Fruit fly (Drosophila melanogaster) Kc167 (cell line): Measurements from ENCODE around the gene Polr3F.

Experiments
- Myc ChIP-seq: fragments of >200 bp; optimal IDR thresholded peaks from 2 replicates; lab custom pipeline; 2017; ENCODE audit warnings: missing external identifiers
- Sin3A ChIP-seq: fragments of >200 bp; optimal IDR thresholded peaks from 2 replicates; lab custom pipeline; 2018; ENCODE audit warnings: missing external identifiers
- h ChIP-seq: fragments of >200 bp; optimal IDR thresholded peaks from 3 replicates; lab custom pipeline; 2018; ENCODE audit warnings: missing external identifiers
- insv ChIP-seq: fragments of >200 bp; optimal IDR thresholded peaks from 3 replicates; lab custom pipeline; 2018; ENCODE audit warnings: missing external identifiers
- psq ChIP-seq: fragments of >200 bp; optimal IDR thresholded peaks from 2 replicates; lab custom pipeline; 2017; ENCODE audit warnings: missing external identifiers
- ttk ChIP-seq: sonication (Bioruptor generic); optimal IDR thresholded peaks from 2 replicates; lab custom pipeline; 2017; ENCODE audit warnings: missing external identifiers

DNA sequence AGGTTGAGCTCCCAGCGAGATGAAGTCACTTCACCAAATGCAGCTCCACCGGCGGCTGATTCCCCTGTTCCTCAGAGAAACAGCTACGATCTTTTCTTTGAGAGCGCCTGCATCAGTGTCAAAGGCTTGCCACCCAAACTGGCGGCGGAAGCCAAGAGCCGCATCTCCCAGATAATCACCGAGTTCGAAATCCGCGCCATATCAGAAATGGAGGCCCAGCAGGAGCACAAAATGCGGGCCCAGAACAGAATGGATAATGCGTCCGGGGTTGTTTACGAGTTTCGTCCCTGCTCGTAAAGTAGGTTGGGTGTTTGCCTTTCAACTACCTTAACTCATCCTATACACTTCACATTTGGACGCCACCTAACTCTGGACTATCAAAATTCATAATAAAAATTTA lies 14.6 kb upstream of the Polr3F start, which contains the start of gene Gpdh3:
- TF ChIP-seq Sin3A (lab: Kevin White, UChicago) (no peak), psq (lab: Kevin White, UChicago) (no peak), insv (no peak), ttk (lab: Kevin White, UChicago) (no peak), h (lab: Kevin White, UChicago) (no peak), Myc (lab: Kevin White, UChicago) (no peak)
